Worm (Caenorhabditis elegans): ENCODE data around the gene amph-1.
A peak's percentile ranks its signal among the peaks of the same experiment; 100 is the strongest.

DNA sequence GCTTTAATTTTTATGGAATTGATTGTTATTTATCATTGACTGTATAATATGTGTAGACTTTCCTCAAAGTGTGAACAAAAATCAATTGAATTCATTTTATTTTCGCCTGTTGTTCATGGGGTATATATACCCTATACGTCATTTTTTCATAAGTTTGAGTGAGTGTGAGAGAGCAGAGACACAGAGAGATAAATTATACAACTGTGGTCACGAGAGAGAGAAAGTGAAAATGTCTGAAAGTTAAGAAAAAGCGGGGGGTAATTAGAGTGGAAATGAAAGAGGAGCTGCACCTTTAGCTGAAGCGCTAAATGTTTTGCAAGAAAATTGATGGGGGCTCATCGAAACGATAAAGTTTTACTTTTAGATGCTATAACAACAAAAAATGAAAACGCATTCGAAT lies 21.8 kb downstream of the amph-1 start:
- TF ChIP-seq fos-1 (tag; optimal IDR thresholded peaks at IDR 0.05): no peak
- TF ChIP-seq jun-1 (tag; optimal IDR thresholded peaks at IDR 0.05): peak; percentile 29
- no peak for TF ChIP-seq ceh-28 (tag; optimal IDR thresholded peaks at IDR 0.05)
- TF ChIP-seq snpc-4 (tag; optimal IDR thresholded peaks at IDR 0.05): no peak
- TF ChIP-seq mdl-1 (tag; optimal IDR thresholded peaks at IDR 0.05): no peak
- TF ChIP-seq nhr-76 (tag; optimal IDR thresholded peaks at IDR 0.05): no peak
- TF ChIP-seq sea-2 (GFP tag; optimal IDR thresholded peaks at IDR 0.05): no peak

Measured in whole organism, L3 larva.